Worm (Caenorhabditis elegans): Measurements from ENCODE around the gene F44A6.4.

DNA sequence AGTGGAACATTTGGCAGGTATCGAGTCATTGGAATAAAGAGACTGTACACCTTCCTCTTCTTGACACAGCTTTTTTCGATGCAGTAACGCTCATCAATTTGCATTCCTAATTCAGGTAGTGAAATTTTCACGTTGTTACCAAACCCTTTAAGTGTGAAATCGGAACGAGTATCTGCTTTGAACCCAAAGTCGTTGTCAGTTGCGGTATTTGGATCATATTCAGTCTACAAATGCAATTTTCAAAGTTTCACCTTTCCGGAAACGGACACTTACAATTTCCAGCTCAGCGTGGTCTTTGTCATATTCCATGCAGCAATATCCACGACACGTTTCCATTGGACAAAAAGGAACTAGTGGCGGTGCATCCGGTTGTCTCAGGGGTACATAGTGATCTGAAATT, 32.7 kb downstream of the F44A6.4 start:
- TF ChIP-seq elt-3 (tag; optimal IDR thresholded peaks at IDR 0.05) (no peak), lin-39 (tag; optimal IDR thresholded peaks at IDR 0.05) (no peak), fos-1 (tag; optimal IDR thresholded peaks at IDR 0.05) (no peak), ceh-9 (tag; optimal IDR thresholded peaks at IDR 0.05) (no peak), ama-1 (optimal IDR thresholded peaks at IDR 0.05) (no peak)
